Worm (Caenorhabditis elegans): Measurements from ENCODE around the gene srg-45.

- TF ChIP-seq egl-44 (GFP tag; IDR thresholded peaks at IDR 0.05) (no peak), mxl-1 (tag; optimal IDR thresholded peaks at IDR 0.05) (no peak), B0261.1 (tag; optimal IDR thresholded peaks at IDR 0.05) (no peak), F33H1.4 (GFP tag; IDR thresholded peaks at IDR 0.05) (no peak), mel-28 (tag; optimal IDR thresholded peaks at IDR 0.05; ENCODE audit: borderline replicate concordance) (no peak), efl-1 (GFP tag; optimal IDR thresholded peaks at IDR 0.05) (no peak), snpc-3.4 (tag; optimal IDR thresholded peaks at IDR 0.05) (no peak), nhr-179 (tag; optimal IDR thresholded peaks at IDR 0.05) (no peak), pha-4 (tag; optimal IDR thresholded peaks at IDR 0.05) (no peak)
These were observed 38.5 kb downstream of the srg-45 start, which contains the start of gene snb-2 for ce11 chrV:12345808-12346207.

Measured in whole organism, young adult.